Fruit fly (Drosophila melanogaster): Measurements from ENCODE around the gene Ost48.

Gene Ost48

dm6 chrX:9129436-9129835 is 28.9 kb downstream of the Ost48 start (continued):
- TF ChIP-seq B-H1 (GFP tag; IDR thresholded peaks at IDR 0.05), result no peak
- TF ChIP-seq trh (GFP tag; optimal IDR thresholded peaks at IDR 0.05), result no peak
- TF ChIP-seq sna (GFP tag; IDR thresholded peaks at IDR 0.05; ENCODE audit: partially characterized antibody), result no peak
- no peak for TF ChIP-seq CG9727 (GFP tag; optimal IDR thresholded peaks at IDR 0.05)
- no peak for TF ChIP-seq CG12219 (GFP tag; optimal IDR thresholded peaks at IDR 0.05)
- TF ChIP-seq CG2199 (GFP tag; IDR thresholded peaks at IDR 0.05), result 0 out of 3 replicates have a peak, but pooled peaks have one; percentile 22
- TF ChIP-seq CG12391 (tag; optimal IDR thresholded peaks at IDR 0.05), result no peak
- TF ChIP-seq abd-A (tag; optimal IDR thresholded peaks at IDR 0.05), result no peak
- TF ChIP-seq mam (GFP tag; optimal IDR thresholded peaks at IDR 0.05), result no peak
- no peak for TF ChIP-seq CG17385 (GFP tag; optimal IDR thresholded peaks at IDR 0.05)
- TF ChIP-seq Fer3 (tag; optimal IDR thresholded peaks at IDR 0.05), result no peak
- no peak for TF ChIP-seq pnt (GFP tag; optimal IDR thresholded peaks at IDR 0.05)
- TF ChIP-seq CG15479 (GFP tag; optimal IDR thresholded peaks at IDR 0.05), result peak; percentile 64
- no peak for TF ChIP-seq sc (optimal IDR thresholded peaks at IDR 0.05)
- TF ChIP-seq sc (GFP tag; optimal IDR thresholded peaks at IDR 0.05), result no peak
- no peak for TF ChIP-seq Ets97D (GFP tag; optimal IDR thresholded peaks at IDR 0.05)
- peak; percentile 1 for TF ChIP-seq grau (tag; optimal IDR thresholded peaks at IDR 0.05)
- no peak for TF ChIP-seq insv (GFP tag; optimal IDR thresholded peaks at IDR 0.05)
- no peak for TF ChIP-seq CG4854 (GFP tag; optimal IDR thresholded peaks at IDR 0.05)
- TF ChIP-seq tll (GFP tag; optimal IDR thresholded peaks at IDR 0.05), result peak in 1 of 2 experiments; percentile 81
- no peak for TF ChIP-seq CG6175 (GFP tag; IDR thresholded peaks at IDR 0.05)
- TF ChIP-seq ro (GFP tag; IDR thresholded peaks at IDR 0.05), result no peak
- TF ChIP-seq Hey (tag; optimal IDR thresholded peaks at IDR 0.05), result no peak
- no peak for TF ChIP-seq Hsf (GFP tag; optimal IDR thresholded peaks at IDR 0.05)
- no peak for TF ChIP-seq ab (GFP tag; optimal IDR thresholded peaks at IDR 0.05)
- no peak for TF ChIP-seq Hmx (GFP tag; optimal IDR thresholded peaks at IDR 0.05)
- TF ChIP-seq CG11093 (GFP tag; IDR thresholded peaks at IDR 0.05), result no peak
- TF ChIP-seq corto (GFP tag; optimal IDR thresholded peaks at IDR 0.05), result no peak
- TF ChIP-seq gem (tag; optimal IDR thresholded peaks at IDR 0.05), result peak; percentile 9
- TF ChIP-seq CG13287 (GFP tag; IDR thresholded peaks at IDR 0.05; ENCODE audit: partially characterized antibody), result no peak
- no peak for TF ChIP-seq CG11456 (GFP tag; IDR thresholded peaks at IDR 0.05)
- peak; percentile 81 for TF ChIP-seq cad (GFP tag; optimal IDR thresholded peaks at IDR 0.05)
- TF ChIP-seq luna (GFP tag; optimal IDR thresholded peaks at IDR 0.05), result no peak
- peak; percentile 68 for TF ChIP-seq twi (tag; optimal IDR thresholded peaks at IDR 0.05)
- no peak for TF ChIP-seq yki (optimal IDR thresholded peaks at IDR 0.05)
- no peak for TF ChIP-seq klu (GFP tag; IDR thresholded peaks at IDR 0.05)

dm6 chrX:9128012-9128280 is 30.4 kb downstream of the Ost48 start:
- TF ChIP-seq Sry-δ (GFP tag; optimal IDR thresholded peaks at IDR 0.05) (peak; percentile 47), slp2 (GFP tag; optimal IDR thresholded peaks at IDR 0.05) (no peak), sens (GFP tag) (peak; percentile 52), YL-1 (GFP tag; optimal IDR thresholded peaks at IDR 0.05) (no peak), crc (GFP tag; optimal IDR thresholded peaks at IDR 0.05) (no peak), Dll (GFP tag; IDR thresholded peaks at IDR 0.05; ENCODE audit: partially characterized antibody) (peak; percentile 48; the same call in 2 of the 4 replicates), pros (GFP tag; optimal IDR thresholded peaks at IDR 0.05) (peak; percentile 33), gsb-n (tag; optimal IDR thresholded peaks at IDR 0.05) (peak; percentile 84), CG1024 (GFP tag; IDR thresholded peaks at IDR 0.05) (no peak), Sry-β (GFP tag; optimal IDR thresholded peaks at IDR 0.05) (no peak), abd-A (tag; optimal IDR thresholded peaks at IDR 0.05) (peak; percentile 54), Scr (GFP tag; IDR thresholded peaks at IDR 0.05; ENCODE audit: partially characterized antibody) (0 out of 2 replicates have a peak, but pooled peaks have one; percentile 38), Stat92E (GFP tag; optimal IDR thresholded peaks at IDR 0.05) (no peak), Ada2b (GFP tag; IDR thresholded peaks at IDR 0.05) (no peak), caup (GFP tag; optimal IDR thresholded peaks at IDR 0.05; ENCODE audit: severe bottlenecking) (no peak), Lim3 (GFP tag; IDR thresholded peaks at IDR 0.05) (no peak), CG2889 (GFP tag; IDR thresholded peaks at IDR 0.05) (no peak), oc (tag; optimal IDR thresholded peaks at IDR 0.05) (peak; percentile 16), row (GFP tag; IDR thresholded peaks at IDR 0.05) (peak; percentile 38; the same call in 2 of the 3 replicates)
